Fruit fly (Drosophila melanogaster): Measurements from ENCODE around the gene CG9760.

Gene CG9760

dm6 chr3L:12163693-12164092 lies at the start of gene CG9760:
Gene CG9760, minus strand, starts transcription at chr3L:12163735.
- TF ChIP-seq brk (GFP tag; optimal IDR thresholded peaks at IDR 0.05), result no peak
- no peak for TF ChIP-seq Mio (GFP tag; optimal IDR thresholded peaks at IDR 0.05)
- TF ChIP-seq fru (GFP tag; optimal IDR thresholded peaks at IDR 0.05), result no peak
- TF ChIP-seq CrebA (GFP tag; optimal IDR thresholded peaks at IDR 0.05; ENCODE audit: borderline replicate concordance), result no peak
- no peak for TF ChIP-seq OdsH (GFP tag; optimal IDR thresholded peaks at IDR 0.05)
- no peak for TF ChIP-seq sage (GFP tag; optimal IDR thresholded peaks at IDR 0.05)
- TF ChIP-seq Hr83 (GFP tag; optimal IDR thresholded peaks at IDR 0.05; ENCODE audit: poor library complexity, severe bottlenecking), result no peak
- no peak for TF ChIP-seq br (GFP tag; optimal IDR thresholded peaks at IDR 0.05)
- no peak for TF ChIP-seq Hr78 (GFP tag; optimal IDR thresholded peaks at IDR 0.05)
- TF ChIP-seq lola (GFP tag; optimal IDR thresholded peaks at IDR 0.05), result no peak
- TF ChIP-seq CG9705 (GFP tag; optimal IDR thresholded peaks at IDR 0.05), result no peak

- TF ChIP-seq Dif (GFP tag; optimal IDR thresholded peaks at IDR 0.05; ENCODE audit: partially characterized antibody) (no peak), br (GFP tag; optimal IDR thresholded peaks at IDR 0.05) (no peak), h (GFP tag; optimal IDR thresholded peaks at IDR 0.05) (no peak), brk (GFP tag; optimal IDR thresholded peaks at IDR 0.05) (no peak), jim (GFP tag; optimal IDR thresholded peaks at IDR 0.05) (no peak), dsf (GFP tag; optimal IDR thresholded peaks at IDR 0.05; ENCODE audit: borderline replicate concordance) (no peak), Jra (GFP tag; optimal IDR thresholded peaks at IDR 0.05) (no peak), ey (GFP tag; optimal IDR thresholded peaks at IDR 0.05) (no peak), Rel (GFP tag; optimal IDR thresholded peaks at IDR 0.05) (no peak), Rel (tag; optimal IDR thresholded peaks at IDR 0.05) (no peak), CG32264 (GFP tag; optimal IDR thresholded peaks at IDR 0.05) (no peak), CG9705 (GFP tag; optimal IDR thresholded peaks at IDR 0.05) (no peak), tai (GFP tag; optimal IDR thresholded peaks at IDR 0.05) (no peak), Mio (GFP tag; optimal IDR thresholded peaks at IDR 0.05) (no peak), dl (GFP tag; optimal IDR thresholded peaks at IDR 0.05; ENCODE audit: insufficient read depth in 1 of 2, partially characterized antibody in 2 of 2) (no peak)
Observed at dm6 chr3L:12205848-12206247, 42.3 kb upstream of the CG9760 start, which contains the start of gene Tsen54. Gene Tsen54, minus strand, starts transcription at chr3L:12206022.

DNA sequence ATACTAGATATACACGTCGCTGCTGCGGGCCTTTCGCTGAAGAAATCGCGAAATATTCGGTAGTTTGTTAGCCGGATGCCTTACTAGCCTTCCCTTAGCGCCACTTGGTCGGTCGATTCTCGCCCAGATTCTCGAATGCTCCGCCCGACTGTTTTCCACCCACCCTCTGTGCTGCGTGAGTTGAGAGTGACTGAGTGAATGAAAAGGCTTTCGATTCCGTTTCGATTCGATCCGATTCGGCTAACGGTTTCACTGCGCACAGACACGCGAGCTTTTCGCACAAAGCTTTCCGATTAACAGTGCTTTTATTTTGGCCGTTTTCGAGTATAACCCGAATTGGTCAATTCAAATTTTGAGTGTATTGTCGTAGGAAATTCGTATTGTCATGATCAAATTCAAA lies 40.2 kb upstream of the CG9760 start, which contains the start of gene Ak1:
Gene Ak1, minus strand, starts transcription at position 347 of the 400 bp plus-strand sequence.
- TF ChIP-seq fru (GFP tag; optimal IDR thresholded peaks at IDR 0.05), result no peak
- no peak for TF ChIP-seq ey (GFP tag; optimal IDR thresholded peaks at IDR 0.05)
- no peak for TF ChIP-seq pan (optimal IDR thresholded peaks at IDR 0.05)
- no peak for TF ChIP-seq br (GFP tag; optimal IDR thresholded peaks at IDR 0.05)
- no peak for TF ChIP-seq psq (GFP tag; optimal IDR thresholded peaks at IDR 0.05)
- no peak for TF ChIP-seq dl (GFP tag; optimal IDR thresholded peaks at IDR 0.05; ENCODE audit: insufficient read depth in 1 of 2, partially characterized antibody in 2 of 2)
- no peak for TF ChIP-seq Rel (GFP tag; optimal IDR thresholded peaks at IDR 0.05)
- TF ChIP-seq Rel (tag; optimal IDR thresholded peaks at IDR 0.05), result no peak
- TF ChIP-seq dsf (GFP tag; optimal IDR thresholded peaks at IDR 0.05; ENCODE audit: borderline replicate concordance), result no peak

DNA sequence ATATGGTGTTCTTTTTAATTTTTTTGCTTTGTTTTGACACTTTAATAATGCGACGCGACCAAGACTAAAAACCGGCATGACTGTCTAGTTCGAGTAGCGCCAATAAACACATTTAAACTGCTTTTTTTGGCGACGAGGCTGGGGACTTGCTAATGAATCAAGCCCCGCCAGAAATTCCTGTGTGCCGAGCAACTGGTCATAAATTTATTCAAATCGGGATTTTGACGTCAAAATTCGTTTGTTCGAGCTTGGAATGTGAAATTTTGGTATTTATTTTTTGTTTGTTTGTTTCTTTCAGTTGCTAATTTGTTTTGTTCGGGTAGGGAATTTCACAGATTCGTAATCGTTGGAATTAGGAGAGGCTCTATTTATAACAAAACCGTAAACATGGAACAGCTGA lies 39.4 kb upstream of the CG9760 start:
- TF ChIP-seq sage (GFP tag; optimal IDR thresholded peaks at IDR 0.05) (no peak), dl (GFP tag; optimal IDR thresholded peaks at IDR 0.05; ENCODE audit: insufficient read depth in 1 of 2, partially characterized antibody in 2 of 2) (no peak), Rel (GFP tag; optimal IDR thresholded peaks at IDR 0.05) (no peak), Rel (tag; optimal IDR thresholded peaks at IDR 0.05) (peak; percentile 10), Mio (GFP tag; optimal IDR thresholded peaks at IDR 0.05) (no peak)

DNA sequence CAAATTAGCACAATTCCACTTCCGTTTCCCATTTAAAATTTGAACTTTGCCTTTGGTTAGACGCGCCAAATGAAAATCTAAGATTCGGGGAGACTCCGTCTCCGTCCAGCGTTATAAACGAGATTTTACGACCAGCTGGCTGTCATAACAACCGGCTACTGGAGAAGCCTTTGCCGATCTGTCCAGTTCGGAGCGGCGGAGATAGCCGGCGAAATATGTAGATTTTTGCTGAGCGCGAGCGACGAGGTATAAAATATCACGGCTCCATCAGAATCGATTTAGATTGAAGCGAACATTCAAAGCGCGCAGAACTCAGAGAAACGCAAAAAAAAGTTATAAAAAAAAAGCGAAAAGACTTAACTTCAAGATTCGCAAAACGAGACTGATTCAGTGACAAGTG lies 34.0 kb upstream of the CG9760 start, which contains the start of gene CG11529:
Gene CG11529, plus strand, starts transcription at position 301 of the 400 bp plus-strand sequence.
- TF ChIP-seq woc (GFP tag; optimal IDR thresholded peaks at IDR 0.05), result no peak
- no peak for TF ChIP-seq lola (GFP tag; optimal IDR thresholded peaks at IDR 0.05)
- no peak for TF ChIP-seq Hr78 (GFP tag; optimal IDR thresholded peaks at IDR 0.05)
- TF ChIP-seq fru (GFP tag; optimal IDR thresholded peaks at IDR 0.05), result no peak
- TF ChIP-seq N (GFP tag; optimal IDR thresholded peaks at IDR 0.05), result no peak
- TF ChIP-seq psq (GFP tag; optimal IDR thresholded peaks at IDR 0.05), result no peak
- no peak for TF ChIP-seq Abd-B (GFP tag; optimal IDR thresholded peaks at IDR 0.05)
- no peak for TF ChIP-seq CG32264 (GFP tag; optimal IDR thresholded peaks at IDR 0.05)
- no peak for TF ChIP-seq CrebA (GFP tag; optimal IDR thresholded peaks at IDR 0.05; ENCODE audit: borderline replicate concordance)
- TF ChIP-seq sage (GFP tag; optimal IDR thresholded peaks at IDR 0.05), result no peak
- no peak for TF ChIP-seq dl (GFP tag; optimal IDR thresholded peaks at IDR 0.05; ENCODE audit: insufficient read depth in 1 of 2, partially characterized antibody in 2 of 2)
- no peak for TF ChIP-seq Rel (GFP tag; optimal IDR thresholded peaks at IDR 0.05)
- no peak for TF ChIP-seq Rel (tag; optimal IDR thresholded peaks at IDR 0.05)
- no peak for TF ChIP-seq Hr83 (GFP tag; optimal IDR thresholded peaks at IDR 0.05; ENCODE audit: poor library complexity, severe bottlenecking)
- TF ChIP-seq Jra (GFP tag; optimal IDR thresholded peaks at IDR 0.05), result no peak
- no peak for TF ChIP-seq OdsH (GFP tag; optimal IDR thresholded peaks at IDR 0.05)

Measured in whole organism, wandering third instar larva.